Fruit fly (Drosophila melanogaster) whole organism, adult: Measurements from ENCODE around the gene Rint1.

Experiments used
- CG12768 ChIP-seq: fragments of 200-800 bp; sonication (Bioruptor generic); optimal IDR thresholded peaks from 2 replicates; lab custom pipeline; 2017; ENCODE audit warnings: missing biosample characterization, missing genetic modification characterization, mild to moderate bottlenecking, moderate library complexity, missing genetic modification reagents
- CG1620 ChIP-seq: fragments of 200-800 bp; sonication (Bioruptor generic); optimal IDR thresholded peaks from 2 replicates; lab custom pipeline; 2016; ENCODE audit warnings: missing biosample characterization, missing genetic modification characterization
- CG5204 ChIP-seq: fragments of 200-800 bp; sonication (Bioruptor generic); optimal IDR thresholded peaks from 2 replicates; lab custom pipeline; 2016; ENCODE audit warnings: missing biosample characterization, missing genetic modification characterization
- CG7045 ChIP-seq: fragments of 200-800 bp; sonication (Bioruptor generic); optimal IDR thresholded peaks from 2 replicates; lab custom pipeline; 2017; ENCODE audit warnings: missing biosample characterization, mild to moderate bottlenecking, missing genetic modification characterization
- cnc ChIP-seq, 2 experiments: fragments of >200 bp; optimal IDR thresholded peaks; 2 replicates each; lab custom pipeline; 2017
- ovo ChIP-seq: fragments of 200-800 bp; sonication (Bioruptor generic); optimal IDR thresholded peaks from 2 replicates; lab custom pipeline; 2016; ENCODE audit warnings: missing biosample characterization, missing genetic modification characterization
- tj ChIP-seq: fragments of 200-800 bp; sonication (Bioruptor generic); optimal IDR thresholded peaks from 3 replicates; lab custom pipeline; 2017; ENCODE audit warnings: missing biosample characterization, mild to moderate bottlenecking, missing genetic modification characterization, moderate library complexity

dm6 chr3L:7323348-7323747 lies at the start of gene Rint1, which contains the start of gene RhoGEF4:
- TF ChIP-seq cnc (optimal IDR thresholded peaks at IDR 0.05; lab: Kevin White, UChicago) (no peak), CG1620 (GFP tag; lab: Kevin White, UChicago) (peak; percentile 44), CG12768 (GFP tag; lab: Kevin White, UChicago) (peak; percentile 4), ovo (peak; percentile 15), CG5204 (GFP tag; lab: Kevin White, UChicago) (no peak), tj (GFP tag; lab: Kevin White, UChicago) (peak; percentile 27), CG7045 (GFP tag; lab: Kevin White, UChicago) (no peak)
